Worm (Caenorhabditis elegans) whole organism, young adult: Measurements from ENCODE around the gene F58E2.2.
A peak's percentile ranks its signal among the peaks of the same experiment; 100 is the strongest.

Source experiments
- B0336.3 ChIP-seq: fragments of 200-800 bp; sonication (Bioruptor generic); IDR thresholded peaks from 2 replicates; pipeline ENCODE4 v1.3.6; 2022; ENCODE audit warnings: missing genetic modification characterization, missing compliant biosample characterization
- F10E7.11 ChIP-seq: sonication (generic microtip); optimal IDR thresholded peaks from 2 replicates; lab custom pipeline; 2017; ENCODE audit warnings: mild to moderate bottlenecking, missing genetic modification characterization, moderate library complexity, missing compliant biosample characterization
- F37B4.10 ChIP-seq: fragments of 200-800 bp; sonication (Bioruptor generic); IDR thresholded peaks from 2 replicates; pipeline ENCODE4 v1.3.6; 2022; ENCODE audit warnings: missing genetic modification characterization, missing compliant biosample characterization
- K11D2.4 ChIP-seq: fragments of 200-800 bp; sonication (Bioruptor generic); IDR thresholded peaks from 2 replicates; pipeline ENCODE4 v1.3.6; 2022; ENCODE audit warnings: missing genetic modification reagents, missing genetic modification characterization, missing compliant biosample characterization
- T26A5.8 ChIP-seq: sonication (generic microtip); optimal IDR thresholded peaks from 2 replicates; lab custom pipeline; 2016; ENCODE audit warnings: missing genetic modification characterization, missing compliant biosample characterization
- ama-1 ChIP-seq, 3 experiments: fragments of 150-350 bp in 1 of 3; sonication (generic microtip) in 2 of 3; optimal IDR thresholded peaks; 2 replicates each; lab custom pipeline; 2014 to 2018; ENCODE audit warnings: missing biosample characterization in 2 of 3, missing genetic modification characterization in 2 of 3, missing genetic modification reagents in 2 of 3
- aptf-3 ChIP-seq: fragments of 200-800 bp; sonication (Bioruptor generic); IDR thresholded peaks from 2 replicates; pipeline ENCODE4 v1.3.6; 2022; ENCODE audit warnings: missing genetic modification characterization, missing compliant biosample characterization
- atf-7 ChIP-seq: sonication (generic microtip); optimal IDR thresholded peaks from 2 replicates; lab custom pipeline; 2017; ENCODE audit warnings: mild to moderate bottlenecking, missing genetic modification characterization, missing compliant biosample characterization
- athp-1 ChIP-seq: sonication (generic microtip); optimal IDR thresholded peaks from 2 replicates; lab custom pipeline; 2017; ENCODE audit warnings: mild to moderate bottlenecking, missing genetic modification characterization, missing compliant biosample characterization
- attf-3 ChIP-seq: fragments of 200-800 bp; sonication (Bioruptor generic); conservative IDR thresholded peaks from 2 replicates; pipeline ENCODE4 v1.3.6; 2022; ENCODE audit warnings: missing genetic modification reagents, missing genetic modification characterization, missing compliant biosample characterization
- attf-5 ChIP-seq: fragments of 200-800 bp; sonication (Bioruptor generic); optimal IDR thresholded peaks from 2 replicates; lab custom pipeline; 2018; ENCODE audit warnings: mild to moderate bottlenecking, missing genetic modification characterization, missing compliant biosample characterization
- cebp-1 ChIP-seq, 2 experiments: fragments of 200-800 bp in 1 of 2; sonication (Bioruptor generic) in 1 of 2; sonication (generic microtip) in 1 of 2; IDR thresholded peaks in 1 of 2; optimal IDR thresholded peaks in 1 of 2; 2 replicates each; pipeline versions ENCODE4 v1.3.6 to Lab custom; 2017 to 2022; ENCODE audit warnings: missing compliant biosample characterization in 2 of 2, missing genetic modification characterization in 2 of 2, mild to moderate bottlenecking in 1 of 2, missing genetic modification reagents in 1 of 2, moderate library complexity in 1 of 2
- ceh-100 ChIP-seq: fragments of 200-800 bp; sonication (Bioruptor generic); IDR thresholded peaks from 2 replicates; pipeline ENCODE4 v1.3.6; 2022; ENCODE audit warnings: missing genetic modification reagents, missing genetic modification characterization, missing compliant biosample characterization
- ceh-27 ChIP-seq: fragments of 200-800 bp; sonication (Bioruptor generic); optimal IDR thresholded peaks from 2 replicates; lab custom pipeline; 2018; ENCODE audit warnings: mild to moderate bottlenecking, missing genetic modification characterization, moderate library complexity, missing compliant biosample characterization
- ceh-91 ChIP-seq: fragments of 200-800 bp; sonication (Bioruptor generic); IDR thresholded peaks from 2 replicates; pipeline ENCODE4 v1.3.6; 2022; ENCODE audit warnings: missing genetic modification reagents, missing genetic modification characterization, missing compliant biosample characterization
- chd-7 ChIP-seq: sonication (generic microtip); optimal IDR thresholded peaks from 2 replicates; lab custom pipeline; 2016; ENCODE audit warnings: mild to moderate bottlenecking, missing genetic modification characterization, moderate library complexity, missing compliant biosample characterization
- dpff-1 ChIP-seq: sonication (generic microtip); optimal IDR thresholded peaks from 2 replicates; lab custom pipeline; 2017; ENCODE audit warnings: mild to moderate bottlenecking, missing genetic modification characterization, missing compliant biosample characterization
- egrh-3 ChIP-seq: fragments of 200-800 bp; sonication (Bioruptor generic); IDR thresholded peaks from 2 replicates; pipeline ENCODE4 v1.3.6; 2022; ENCODE audit warnings: missing genetic modification reagents, missing genetic modification characterization, missing compliant biosample characterization
- gei-17 ChIP-seq: fragments of 200-800 bp; sonication (Bioruptor generic); optimal IDR thresholded peaks from 2 replicates; lab custom pipeline; 2018; ENCODE audit warnings: mild to moderate bottlenecking, missing genetic modification characterization, missing compliant biosample characterization
- hrde-1 ChIP-seq: sonication (generic microtip); optimal IDR thresholded peaks from 2 replicates; lab custom pipeline; 2016; ENCODE audit warnings: missing genetic modification characterization, mild to moderate bottlenecking, missing compliant biosample characterization, moderate library complexity, missing genotype, missing genetic modification reagents, borderline replicate concordance
- hsf-1 ChIP-seq: fragments of 200-800 bp; sonication (Bioruptor generic); IDR thresholded peaks from 2 replicates; pipeline ENCODE4 v1.3.6; 2022; ENCODE audit warnings: missing genetic modification reagents, missing genetic modification characterization, missing compliant biosample characterization
- lin-35 ChIP-seq, 3 experiments: fragments of 150-350 bp in 2 of 3; sonication (generic microtip) in 1 of 3; optimal IDR thresholded peaks; 2 replicates each; lab custom pipeline; 2014 to 2018; ENCODE audit warnings: missing biosample characterization in 3 of 3, missing genetic modification characterization in 3 of 3, missing genetic modification reagents in 3 of 3
- lin-54 ChIP-seq: fragments of 200-800 bp; sonication (Bioruptor generic); optimal IDR thresholded peaks from 2 replicates; lab custom pipeline; 2018; ENCODE audit warnings: mild to moderate bottlenecking, missing genetic modification characterization, missing compliant biosample characterization
- lsy-27 ChIP-seq: sonication (generic microtip); optimal IDR thresholded peaks from 2 replicates; lab custom pipeline; 2017; ENCODE audit warnings: missing genetic modification characterization, mild to moderate bottlenecking, missing compliant biosample characterization, antibody characterized with exemption, missing genotype, borderline replicate concordance; ENCODE audit not compliant: insufficient read depth
- madf-3 ChIP-seq: fragments of 200-800 bp; sonication (Bioruptor generic); IDR thresholded peaks from 2 replicates; pipeline ENCODE4 v1.3.6; 2022; ENCODE audit warnings: missing genetic modification reagents, missing genetic modification characterization, missing compliant biosample characterization
- madf-6 ChIP-seq: fragments of 200-800 bp; sonication (Bioruptor generic); IDR thresholded peaks from 2 replicates; pipeline ENCODE4 v1.3.6; 2022; ENCODE audit warnings: missing genetic modification reagents, missing genetic modification characterization, missing compliant biosample characterization
- madf-8 ChIP-seq: fragments of 200-800 bp; sonication (Bioruptor generic); conservative IDR thresholded peaks from 2 replicates; pipeline ENCODE4 v1.3.6; 2022; ENCODE audit warnings: missing genetic modification reagents, missing genetic modification characterization, missing compliant biosample characterization
- mcd-1 ChIP-seq: fragments of 200-800 bp; sonication (Bioruptor generic); IDR thresholded peaks from 2 replicates; pipeline ENCODE4 v1.3.6; 2022; ENCODE audit warnings: missing genetic modification reagents, missing genetic modification characterization, missing compliant biosample characterization
- mes-4 ChIP-seq: sonication (generic microtip); optimal IDR thresholded peaks from 2 replicates; lab custom pipeline; 2016; ENCODE audit warnings: missing genotype, missing genetic modification characterization, missing compliant biosample characterization
- nfya-1 ChIP-seq: sonication (generic microtip); optimal IDR thresholded peaks from 2 replicates; lab custom pipeline; 2017; ENCODE audit warnings: antibody characterized with exemption, missing compliant biosample characterization, missing genetic modification characterization, borderline replicate concordance; ENCODE audit not compliant: insufficient read depth
- nhr-120 ChIP-seq: fragments of 200-800 bp; sonication (Bioruptor generic); IDR thresholded peaks from 2 replicates; pipeline ENCODE4 v1.3.6; 2022; ENCODE audit warnings: missing genetic modification characterization, missing compliant biosample characterization
- pbrm-1 ChIP-seq: fragments of 200-800 bp; sonication (Bioruptor generic); IDR thresholded peaks from 2 replicates; pipeline ENCODE4 v1.3.6; 2022; ENCODE audit warnings: missing genetic modification reagents, missing genetic modification characterization, missing compliant biosample characterization
- rcor-1 ChIP-seq: fragments of 200-800 bp; sonication (Bioruptor generic); IDR thresholded peaks from 2 replicates; pipeline ENCODE4 v1.3.6; 2022; ENCODE audit warnings: missing genetic modification reagents, missing genetic modification characterization, missing compliant biosample characterization
- rec-8 ChIP-seq, 2 experiments: sonication (generic microtip); optimal IDR thresholded peaks; 2 replicates each; lab custom pipeline; 2016; ENCODE audit warnings: mild to moderate bottlenecking in 2 of 2, missing genetic modification characterization in 2 of 2, missing genetic modification reagents in 2 of 2, missing genotype in 2 of 2, missing biosample characterization in 1 of 2, missing compliant biosample characterization in 1 of 2, moderate library complexity in 1 of 2
- snpc-4 ChIP-seq, 5 experiments: fragments of 150-350 bp in 1 of 5; sonication (generic microtip) in 4 of 5; optimal IDR thresholded peaks; 2 replicates each; lab custom pipeline; 2014 to 2018; ENCODE audit warnings: missing genetic modification characterization in 5 of 5, missing biosample characterization in 3 of 5, antibody characterized with exemption in 2 of 5, mild to moderate bottlenecking in 2 of 5, missing compliant biosample characterization in 2 of 5, missing genotype in 2 of 5, moderate library complexity in 2 of 5, missing genetic modification reagents in 1 of 5
- tbp1 ChIP-seq: fragments of 200-800 bp; sonication (Bioruptor generic); optimal IDR thresholded peaks from 2 replicates; lab custom pipeline; 2018; ENCODE audit warnings: mild to moderate bottlenecking, missing genetic modification characterization, missing compliant biosample characterization
- unc-130 ChIP-seq: sonication (generic microtip); optimal IDR thresholded peaks from 2 replicates; lab custom pipeline; 2016; ENCODE audit warnings: missing genetic modification reagents, missing genetic modification characterization, missing compliant biosample characterization
- ztf-26 ChIP-seq: sonication (generic microtip); optimal IDR thresholded peaks from 2 replicates; lab custom pipeline; 2017; ENCODE audit warnings: missing genetic modification characterization, missing compliant biosample characterization

The F58E2.2 gene

ce11 chrIV:3505940-3506339, 36.1 kb downstream of the F58E2.2 start:
- peak; percentile 32 for TF ChIP-seq atf-7 (tag; lab: Kevin White, UChicago)
- no peak for TF ChIP-seq unc-130
- no peak for TF ChIP-seq lsy-27 (tag; lab: Kevin White, UChicago)
- no peak for TF ChIP-seq T26A5.8 (tag; lab: Kevin White, UChicago)
- peak; percentile 24 for TF ChIP-seq hrde-1 (tag; lab: Kevin White, UChicago)
- no peak for TF ChIP-seq rec-8 (tag; optimal IDR thresholded peaks at IDR 0.05; lab: Kevin White, UChicago)
- TF ChIP-seq madf-8 = no peak
- TF ChIP-seq madf-3 (GFP tag; lab: Robert Waterston, UW) = no peak
- TF ChIP-seq gei-17 (GFP tag; lab: Kevin White, UChicago) = no peak
- no peak for TF ChIP-seq F37B4.10 (GFP tag; lab: Robert Waterston, UW)
- no peak for TF ChIP-seq dpff-1 (tag; lab: Kevin White, UChicago)
- TF ChIP-seq ztf-26 (tag; lab: Kevin White, UChicago) = no peak
- 0 out of 2 replicates have a peak, but pooled peaks have one; percentile 11 for TF ChIP-seq ceh-100 (GFP tag; lab: Robert Waterston, UW)
- no peak for TF ChIP-seq F10E7.11 (tag; lab: Kevin White, UChicago)
- TF ChIP-seq K11D2.4 = no peak
- no peak for TF ChIP-seq nhr-120 (GFP tag; lab: Robert Waterston, UW)
- TF ChIP-seq rcor-1 (GFP tag; lab: Robert Waterston, UW) = 0 out of 2 replicates have a peak, but pooled peaks have one; percentile 6
- peak; percentile 26 for TF ChIP-seq snpc-4 (GFP tag; optimal IDR thresholded peaks at IDR 0.05; lab: Kevin White, UChicago)
- TF ChIP-seq snpc-4 (tag; optimal IDR thresholded peaks at IDR 0.05; lab: Kevin White, UChicago) = no peak
- no peak for TF ChIP-seq attf-3 (GFP tag; lab: Robert Waterston, UW)
- TF ChIP-seq lin-35 (GFP tag; optimal IDR thresholded peaks at IDR 0.05; lab: Kevin White, UChicago) = no peak
- peak; percentile 57 for TF ChIP-seq B0336.3 (GFP tag; lab: Robert Waterston, UW)
- no peak for TF ChIP-seq tbp1 (GFP tag; lab: Kevin White, UChicago)
- peak; percentile 18; the same call in 1 of the 2 replicates for TF ChIP-seq madf-6
- TF ChIP-seq mcd-1 (GFP tag; lab: Robert Waterston, UW) = no peak
- TF ChIP-seq lin-54 (GFP tag; lab: Kevin White, UChicago) = no peak
- TF ChIP-seq cebp-1 (GFP tag; IDR thresholded peaks at IDR 0.05; lab: Robert Waterston, UW) = no peak
- peak; percentile 5 for TF ChIP-seq cebp-1 (tag; optimal IDR thresholded peaks at IDR 0.05; lab: Kevin White, UChicago)
- TF ChIP-seq mes-4 (tag; lab: Kevin White, UChicago) = no peak
- TF ChIP-seq attf-5 (GFP tag; lab: Kevin White, UChicago) = no peak
- TF ChIP-seq egrh-3 (GFP tag; lab: Robert Waterston, UW) = no peak
- no peak for TF ChIP-seq athp-1 (tag; lab: Kevin White, UChicago)
- peak; percentile 30 for TF ChIP-seq chd-7 (tag; lab: Kevin White, UChicago)
- TF ChIP-seq hsf-1 = no peak
- no peak for TF ChIP-seq nfya-1 (tag; lab: Kevin White, UChicago)
- no peak for TF ChIP-seq ama-1 (optimal IDR thresholded peaks at IDR 0.05; lab: Kevin White, UChicago)
- no peak for TF ChIP-seq ama-1 (GFP tag; optimal IDR thresholded peaks at IDR 0.05; lab: Kevin White, UChicago)
- TF ChIP-seq aptf-3 (GFP tag; lab: Robert Waterston, UW) = 0 out of 2 replicates have a peak, but pooled peaks have one; percentile 51
- no peak for TF ChIP-seq ceh-27 (GFP tag; lab: Kevin White, UChicago)
- 0 out of 2 replicates have a peak, but pooled peaks have one; percentile 38 for TF ChIP-seq pbrm-1
- no peak for TF ChIP-seq ceh-91 (GFP tag; lab: Robert Waterston, UW)
